Fruit fly (Drosophila melanogaster) whole organism, pupa: ENCODE results near the gene CG10338.
A peak's percentile ranks its signal among the peaks of the same experiment; 100 is the strongest.

ENCODE experiments used
- CG10348 ChIP-seq: fragments of 200-800 bp; sonication (Bioruptor generic); IDR thresholded peaks from 2 replicates; pipeline ENCODE4 v1.3.6; 2022; ENCODE audit warnings: missing biosample characterization, missing genetic modification characterization
- CG12605 ChIP-seq: fragments of 200-800 bp; sonication (Bioruptor generic); IDR thresholded peaks from 2 replicates; pipeline ENCODE4 v1.3.6; 2022; ENCODE audit warnings: missing biosample characterization, missing genetic modification characterization
- CG13204 ChIP-seq: fragments of 200-800 bp; sonication (Bioruptor generic); optimal IDR thresholded peaks from 2 replicates; lab custom pipeline; 2018; ENCODE audit warnings: missing biosample characterization, mild to moderate bottlenecking, missing genetic modification characterization, moderate library complexity
- CG14655 ChIP-seq: fragments of 200-800 bp; sonication (Bioruptor generic); optimal IDR thresholded peaks from 3 replicates; lab custom pipeline; 2017; ENCODE audit warnings: mild to moderate bottlenecking, missing biosample characterization, missing genetic modification reagents, missing genetic modification characterization
- CG15710 ChIP-seq: fragments of 200-800 bp; sonication (Bioruptor generic); optimal IDR thresholded peaks from 2 replicates; lab custom pipeline; 2018; ENCODE audit warnings: missing biosample characterization, mild to moderate bottlenecking, missing genetic modification characterization, moderate library complexity
- CG17806 ChIP-seq: fragments of 200-800 bp; sonication (Bioruptor generic); optimal IDR thresholded peaks from 2 replicates; lab custom pipeline; 2018; ENCODE audit warnings: missing biosample characterization, mild to moderate bottlenecking, missing genetic modification characterization, moderate library complexity
- CG32121 ChIP-seq: fragments of 200-800 bp; sonication (Bioruptor generic); IDR thresholded peaks from 2 replicates; pipeline ENCODE4 v1.3.6; 2022; ENCODE audit warnings: missing biosample characterization, missing genetic modification characterization
- CG34367 ChIP-seq: fragments of 200-800 bp; sonication (Bioruptor generic); optimal IDR thresholded peaks from 2 replicates; lab custom pipeline; 2018; ENCODE audit warnings: missing biosample characterization, mild to moderate bottlenecking, missing genetic modification characterization
- CG4496 ChIP-seq: fragments of 200-800 bp; sonication (Bioruptor generic); IDR thresholded peaks from 3 replicates; pipeline ENCODE4 v1.3.6; 2022; ENCODE audit warnings: missing biosample characterization, missing genetic modification characterization
- CG8159 ChIP-seq: fragments of 200-800 bp; sonication (Bioruptor generic); optimal IDR thresholded peaks from 3 replicates; lab custom pipeline; 2018; ENCODE audit warnings: missing biosample characterization, mild to moderate bottlenecking, missing genetic modification characterization, moderate library complexity
- CG8301 ChIP-seq: fragments of 200-800 bp; sonication (Bioruptor generic); optimal IDR thresholded peaks from 2 replicates; lab custom pipeline; 2018; ENCODE audit warnings: missing biosample characterization, mild to moderate bottlenecking, missing genetic modification characterization
- CG9948 ChIP-seq: fragments of 200-800 bp; sonication (Bioruptor generic); optimal IDR thresholded peaks from 2 replicates; lab custom pipeline; 2018; ENCODE audit warnings: missing biosample characterization, mild to moderate bottlenecking, missing genetic modification characterization, moderate library complexity
- D1 ChIP-seq: fragments of 200-800 bp; sonication (Bioruptor generic); optimal IDR thresholded peaks from 2 replicates; lab custom pipeline; 2018; ENCODE audit warnings: missing biosample characterization, mild to moderate bottlenecking, missing genetic modification characterization, moderate library complexity
- EcR ChIP-seq: fragments of 200-800 bp; sonication (Bioruptor generic); optimal IDR thresholded peaks from 3 replicates; lab custom pipeline; 2019; ENCODE audit warnings: missing biosample characterization, missing genetic modification characterization, mild to moderate bottlenecking, moderate library complexity, missing genetic modification reagents
- Ets98B ChIP-seq: fragments of 200-800 bp; sonication (Bioruptor generic); IDR thresholded peaks from 2 replicates; pipeline ENCODE4 v1.3.6; 2022; ENCODE audit warnings: missing biosample characterization, missing genetic modification characterization
- Pif1A ChIP-seq: fragments of 200-800 bp; sonication (Bioruptor generic); optimal IDR thresholded peaks from 3 replicates; lab custom pipeline; 2016; ENCODE audit warnings: missing biosample characterization, missing genetic modification characterization
- Pif1B ChIP-seq: fragments of 200-800 bp; sonication (Bioruptor generic); optimal IDR thresholded peaks from 3 replicates; lab custom pipeline; 2016; ENCODE audit warnings: missing biosample characterization, missing genetic modification characterization
- Snoo ChIP-seq: fragments of 200-800 bp; sonication (Bioruptor generic); optimal IDR thresholded peaks from 3 replicates; lab custom pipeline; 2017; ENCODE audit warnings: missing biosample characterization, mild to moderate bottlenecking, missing genetic modification characterization, inconsistent platforms
- fd96Ca ChIP-seq: fragments of 200-800 bp; sonication (Bioruptor generic); IDR thresholded peaks from 3 replicates; pipeline ENCODE4 v1.3.6; 2022; ENCODE audit warnings: missing biosample characterization, missing genetic modification characterization
- gl ChIP-seq: fragments of 200-800 bp; sonication (Bioruptor generic); optimal IDR thresholded peaks from 2 replicates; lab custom pipeline; 2018; ENCODE audit warnings: missing biosample characterization, mild to moderate bottlenecking, missing genetic modification characterization
- rn ChIP-seq: fragments of 200-800 bp; sonication (Bioruptor generic); IDR thresholded peaks from 2 replicates; pipeline ENCODE4 v1.3.6; 2022; ENCODE audit warnings: missing biosample characterization, missing genetic modification characterization

The CG10338 gene

DNA sequence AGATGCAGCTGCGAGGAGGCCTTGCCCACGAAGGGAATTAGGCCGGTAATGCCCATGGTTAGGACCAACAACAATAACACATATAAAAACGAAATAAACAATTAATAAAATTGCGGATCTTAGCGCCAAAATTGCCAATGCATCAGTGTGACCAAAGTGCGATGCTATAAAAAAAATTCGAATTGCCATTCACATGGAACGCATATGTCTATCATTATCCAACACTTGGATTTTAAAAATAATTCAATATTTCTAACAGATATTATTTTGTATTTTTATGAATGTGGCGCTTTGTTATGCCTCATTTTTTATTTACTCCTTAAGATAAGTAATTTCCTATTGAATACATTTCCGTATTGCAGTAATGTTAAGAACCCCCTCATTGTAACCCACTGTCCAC lies 13.6 kb upstream of the CG10338 start, which contains the start of gene tos:
Gene tos (minus strand): TSS at position 173 of the 400 bp plus-strand sequence.
- TF ChIP-seq CG8159 (tag; lab: Kevin White, UChicago), result no peak
- TF ChIP-seq D1, result no peak
- no peak for TF ChIP-seq CG12605 (GFP tag; lab: Robert Waterston, UW)
- TF ChIP-seq CG15710 (tag; lab: Kevin White, UChicago), result no peak
- no peak for TF ChIP-seq CG32121
- TF ChIP-seq CG13204 (GFP tag; lab: Kevin White, UChicago), result no peak
- no peak for TF ChIP-seq CG10348 (GFP tag; lab: Robert Waterston, UW)
- no peak for TF ChIP-seq CG9948
- TF ChIP-seq CG8301 (tag; lab: Kevin White, UChicago), result no peak
- no peak for TF ChIP-seq Ets98B (GFP tag; lab: Robert Waterston, UW)
- no peak for TF ChIP-seq CG14655 (GFP tag; lab: Kevin White, UChicago)
- TF ChIP-seq, all 21 proteins: peak for 0

DNA sequence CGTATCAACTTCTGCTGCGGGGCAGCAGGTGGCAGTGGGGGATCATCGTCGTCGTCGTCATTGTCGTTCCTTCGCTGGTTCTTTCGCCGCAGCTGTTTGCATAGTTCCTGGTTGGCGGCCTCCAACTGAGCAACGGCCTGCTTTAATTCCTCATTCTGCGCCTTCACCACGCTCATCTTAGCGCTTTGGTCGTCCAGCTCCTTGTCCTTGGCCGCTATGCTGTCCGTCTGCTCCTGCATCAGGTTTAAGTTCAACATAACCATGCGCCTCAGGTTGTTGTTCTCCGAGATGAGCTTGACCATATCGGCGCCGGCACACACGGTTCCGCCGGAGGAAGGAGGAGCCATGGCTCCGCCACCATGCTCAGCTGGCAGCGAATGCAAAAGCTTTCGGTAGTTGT lies 7.6 kb upstream of the CG10338 start:
- TF ChIP-seq CG34367, result no peak
- no peak for TF ChIP-seq CG32121
- no peak for TF ChIP-seq EcR (GFP tag; lab: Kevin White, UChicago)
- TF ChIP-seq Pif1B (GFP tag; lab: Kevin White, UChicago), result no peak
- TF ChIP-seq D1, result no peak
- TF ChIP-seq CG10348 (GFP tag; lab: Robert Waterston, UW), result no peak
- TF ChIP-seq CG13204 (GFP tag; lab: Kevin White, UChicago), result no peak
- TF ChIP-seq gl (tag; lab: Kevin White, UChicago), result no peak
- TF ChIP-seq, all 21 proteins: peak for 0

DNA sequence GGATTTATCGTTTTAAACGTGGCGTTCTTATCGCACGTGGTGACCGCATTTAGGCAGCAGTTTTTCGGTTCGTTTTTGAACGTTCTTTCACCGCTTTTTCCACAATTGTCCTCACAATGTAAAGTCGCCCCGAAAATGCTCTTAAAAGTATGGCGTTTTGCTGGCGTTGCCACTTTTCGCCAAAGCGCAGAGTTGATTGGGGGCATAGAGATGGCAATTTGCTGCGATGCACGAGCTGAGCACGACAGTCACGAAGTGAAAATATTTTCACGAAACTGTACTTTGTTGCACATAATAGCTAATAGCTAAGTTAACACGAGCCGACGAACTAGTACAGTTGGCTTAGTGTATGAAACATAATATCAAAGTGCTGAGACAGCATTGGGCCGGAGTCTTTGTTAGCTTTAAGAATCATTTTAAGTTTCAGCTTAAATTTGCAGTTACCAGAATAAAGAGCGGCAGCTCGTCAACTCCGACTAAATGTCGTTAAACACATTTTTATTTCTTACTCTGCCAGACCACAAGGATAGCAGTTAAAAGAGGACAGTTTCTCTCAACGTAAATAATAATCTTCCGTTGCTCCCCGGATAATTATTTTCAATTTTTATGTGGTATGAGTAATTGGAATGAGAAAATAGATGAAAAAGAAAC lies 6.7 kb upstream of the CG10338 start, which contains the start of gene msl-1:
Gene msl-1 (minus strand): TSS at position 155 of the 651 bp plus-strand sequence.
- no peak for TF ChIP-seq rn (GFP tag; lab: Robert Waterston, UW)
- no peak for TF ChIP-seq CG12605 (GFP tag; lab: Robert Waterston, UW)
- TF ChIP-seq D1, result no peak
- no peak for TF ChIP-seq Pif1B (GFP tag; lab: Kevin White, UChicago)
- TF ChIP-seq CG14655 (GFP tag; lab: Kevin White, UChicago), result no peak
- TF ChIP-seq CG8159 (tag; lab: Kevin White, UChicago), result no peak
- no peak for TF ChIP-seq CG8301 (tag; lab: Kevin White, UChicago)
- 0 out of 3 replicates have a peak, but pooled peaks have one; percentile 19 for TF ChIP-seq CG4496
- no peak for TF ChIP-seq Snoo
- TF ChIP-seq EcR (GFP tag; lab: Kevin White, UChicago), result no peak
- TF ChIP-seq CG9948, result no peak
- TF ChIP-seq CG32121, result no peak
- no peak for TF ChIP-seq Ets98B (GFP tag; lab: Robert Waterston, UW)
- TF ChIP-seq CG34367, result no peak
- TF ChIP-seq Pif1A, result no peak
- TF ChIP-seq fd96Ca (GFP tag; lab: Robert Waterston, UW), result 0 out of 3 replicates have a peak, but pooled peaks have one; percentile 33
- no peak for TF ChIP-seq gl (tag; lab: Kevin White, UChicago)
- no peak for TF ChIP-seq CG13204 (GFP tag; lab: Kevin White, UChicago)
- no peak for TF ChIP-seq CG15710 (tag; lab: Kevin White, UChicago)
- no peak for TF ChIP-seq CG17806
- TF ChIP-seq CG10348 (GFP tag; lab: Robert Waterston, UW), result peak; percentile 13; the same call in 1 of the 2 replicates

DNA sequence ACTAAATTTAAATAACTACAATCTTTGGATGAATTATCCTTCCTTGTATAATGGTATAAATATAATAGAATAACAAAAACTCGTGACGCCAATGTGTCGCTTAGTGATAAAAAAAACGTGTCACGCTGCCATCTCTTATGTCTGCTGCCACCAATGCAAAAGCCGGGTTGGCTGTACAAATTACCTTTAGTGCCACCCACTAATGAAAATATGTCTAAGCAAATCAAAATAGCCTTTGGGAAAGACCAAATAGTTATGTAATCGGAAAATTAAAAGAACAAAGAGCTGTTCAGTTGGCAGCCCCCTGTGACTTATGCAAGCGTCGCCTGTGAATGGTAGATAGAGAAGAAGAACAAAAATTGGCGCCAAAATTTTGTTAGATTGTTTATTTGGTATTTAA lies 6.1 kb upstream of the CG10338 start, which contains the start of gene CG10336:
Gene CG10336 (plus strand): TSS at position 153 of the 400 bp plus-strand sequence.
- TF ChIP-seq CG8159 (tag; lab: Kevin White, UChicago) (no peak), Snoo (no peak), Pif1B (GFP tag; lab: Kevin White, UChicago) (no peak), CG17806 (no peak)

DNA sequence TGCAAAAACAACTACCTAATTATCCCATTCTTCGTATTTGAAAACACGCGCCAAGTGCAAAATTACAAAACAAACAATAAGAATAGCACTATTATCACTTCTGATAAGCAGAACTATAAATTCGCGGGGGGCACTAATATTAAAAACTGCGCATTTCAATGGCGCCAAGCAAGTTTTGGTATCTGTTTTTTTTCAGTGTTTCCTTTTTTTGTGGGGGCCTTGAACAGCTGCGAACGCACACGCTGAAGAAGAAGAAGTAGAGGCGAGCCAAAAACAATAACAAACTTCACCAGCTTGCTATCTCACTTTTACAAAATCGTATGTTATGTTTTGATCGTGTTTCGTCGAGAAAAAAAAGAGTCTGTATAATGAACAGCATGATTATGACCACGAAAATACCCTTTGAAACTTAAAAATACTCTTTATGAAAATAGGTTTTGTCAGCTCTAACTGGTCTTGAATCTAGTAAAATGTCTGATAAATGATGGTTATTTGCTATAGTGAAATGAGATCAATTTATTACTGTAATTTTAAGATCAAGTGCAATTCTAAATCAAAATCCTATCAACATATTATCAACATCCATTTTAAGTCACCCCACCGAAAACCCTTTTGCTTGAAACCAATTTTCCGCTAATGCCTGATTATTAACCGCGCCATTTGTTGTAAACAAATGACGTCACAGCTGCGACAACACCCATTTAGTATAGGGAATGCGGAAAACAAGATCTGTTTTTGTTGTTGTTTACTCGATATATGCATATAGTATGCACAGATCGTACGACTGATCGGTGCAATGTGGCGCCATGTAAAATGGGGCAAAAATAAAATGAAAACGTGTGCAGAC lies 1.4 kb upstream of the CG10338 start:
- TF ChIP-seq fd96Ca (GFP tag; lab: Robert Waterston, UW) (0 out of 3 replicates have a peak, but pooled peaks have one; percentile 7), CG17806 (peak; percentile 33), CG9948 (peak; percentile 19), CG12605 (GFP tag; lab: Robert Waterston, UW) (peak; percentile 65; the same call in 1 of the 2 replicates), CG4496 (peak; percentile 74), CG10348 (GFP tag; lab: Robert Waterston, UW) (0 out of 2 replicates have a peak, but pooled peaks have one; percentile 38), D1 (no peak), CG34367 (peak; percentile 5), EcR (GFP tag; lab: Kevin White, UChicago) (peak; percentile 9), rn (GFP tag; lab: Robert Waterston, UW) (no peak), CG14655 (GFP tag; lab: Kevin White, UChicago) (no peak), CG32121 (peak; percentile 37; the same call in 1 of the 2 replicates), Pif1B (GFP tag; lab: Kevin White, UChicago) (no peak), gl (tag; lab: Kevin White, UChicago) (no peak), Pif1A (no peak), CG13204 (GFP tag; lab: Kevin White, UChicago) (no peak), CG15710 (tag; lab: Kevin White, UChicago) (peak; percentile 41), Ets98B (GFP tag; lab: Robert Waterston, UW) (peak; percentile 38; the same call in 1 of the 2 replicates), Snoo (peak; percentile 27), CG8301 (tag; lab: Kevin White, UChicago) (no peak), CG8159 (tag; lab: Kevin White, UChicago) (no peak)
